Fruit fly (Drosophila melanogaster): ENCODE results near the gene CG34299.

DNA sequence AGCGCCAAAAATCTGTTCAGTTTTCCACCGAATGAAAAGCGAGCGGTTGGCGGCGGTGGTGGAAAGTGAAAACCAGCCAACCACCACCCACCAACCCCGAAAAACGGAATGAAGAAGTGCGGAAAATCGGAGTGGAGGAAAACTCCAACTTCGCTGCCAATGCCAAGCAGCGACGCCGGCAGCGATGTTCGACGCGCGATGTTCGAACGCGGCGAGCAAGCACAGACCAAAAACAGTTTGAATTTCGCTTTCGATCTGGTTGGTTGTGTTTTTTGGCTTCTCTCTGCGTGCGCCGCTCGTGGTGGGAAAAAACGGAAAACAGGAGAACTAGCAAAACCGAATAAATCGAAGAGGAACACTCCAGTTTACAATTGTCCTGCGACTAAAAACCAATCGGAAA lies 28.3 kb downstream of the CG34299 start, which contains the start of gene heca:
- TF ChIP-seq CG7928 (GFP tag; optimal IDR thresholded peaks at IDR 0.05): no peak
- TF ChIP-seq gt (GFP tag; IDR thresholded peaks at IDR 0.05): no peak
- no peak for TF ChIP-seq CG10274 (GFP tag; optimal IDR thresholded peaks at IDR 0.05)

All from whole organism, embryonic.